Worm (Caenorhabditis elegans) whole organism, L4 larva: ENCODE data around the gene sahd-1.

Experiments
- D1046.2 ChIP-seq: fragments of 200-800 bp; sonication (Bioruptor generic); IDR thresholded peaks from 2 replicates; pipeline ENCODE4 v1.3.6; 2022; ENCODE audit warnings: missing genetic modification characterization, missing compliant biosample characterization
- F10B5.3 ChIP-seq: sonication (generic microtip); optimal IDR thresholded peaks from 2 replicates; lab custom pipeline; 2016; ENCODE audit warnings: mild to moderate bottlenecking, missing genetic modification characterization, missing compliant biosample characterization
- F26F4.8 ChIP-seq: fragments of 200-800 bp; sonication (Bioruptor generic); conservative IDR thresholded peaks from 2 replicates; pipeline ENCODE4 v1.3.6; 2022; ENCODE audit warnings: missing genetic modification characterization, missing compliant biosample characterization
- F49E8.2 ChIP-seq: sonication (generic microtip); optimal IDR thresholded peaks from 2 replicates; lab custom pipeline; 2016; ENCODE audit warnings: missing compliant biosample characterization, mild to moderate bottlenecking, missing genetic modification characterization, borderline replicate concordance
- T20F7.1 ChIP-seq: fragments of 200-800 bp; sonication (Bioruptor generic); optimal IDR thresholded peaks from 2 replicates; lab custom pipeline; 2018; ENCODE audit warnings: mild to moderate bottlenecking, missing genetic modification characterization, missing compliant biosample characterization
- ZK546.5 ChIP-seq, 2 experiments: sonication (generic microtip); optimal IDR thresholded peaks; 2 replicates each; lab custom pipeline; 2017; ENCODE audit warnings: missing biosample characterization in 2 of 2, missing genetic modification characterization in 2 of 2
- aha-1 ChIP-seq: fragments of 150-350 bp; peaks from one replicate; lab custom pipeline; 2014; ENCODE audit warnings: missing biosample characterization, missing genetic modification characterization
- ama-1 ChIP-seq: fragments of 150-350 bp; optimal IDR thresholded peaks from 2 replicates; lab custom pipeline; 2014; ENCODE audit warnings: inconsistent platforms, mixed read lengths
- attf-4 ChIP-seq: sonication (generic microtip); optimal IDR thresholded peaks from 3 replicates; lab custom pipeline; 2017; ENCODE audit warnings: missing biosample characterization, missing genetic modification characterization
- ceh-20 ChIP-seq: fragments of 200-800 bp; sonication (Bioruptor generic); IDR thresholded peaks from 2 replicates; pipeline ENCODE4 v1.3.6; 2022; ENCODE audit warnings: missing genetic modification reagents, missing genetic modification characterization, missing compliant biosample characterization
- daf-16 ChIP-seq, 3 experiments: sonication (generic microtip); optimal IDR thresholded peaks; 2 replicates each; lab custom pipeline; 2016 to 2017; ENCODE audit warnings: missing genetic modification characterization in 3 of 3, missing genetic modification reagents in 3 of 3, mild to moderate bottlenecking in 2 of 3, missing compliant biosample characterization in 2 of 3, missing biosample characterization in 1 of 3, moderate library complexity in 1 of 3
- dmd-6 ChIP-seq: fragments of 200-800 bp; sonication (Bioruptor generic); IDR thresholded peaks from 2 replicates; pipeline ENCODE4 v1.3.6; 2022; ENCODE audit warnings: missing genetic modification reagents, missing genetic modification characterization, missing compliant biosample characterization
- dpl-1 ChIP-seq: fragments of 150-350 bp; optimal IDR thresholded peaks from 2 replicates; lab custom pipeline; 2014; ENCODE audit warnings: missing biosample characterization, missing genetic modification reagents, missing genetic modification characterization
- dve-1 ChIP-seq: sonication (generic microtip); optimal IDR thresholded peaks from 2 replicates; lab custom pipeline; 2017; ENCODE audit warnings: antibody characterized with exemption, mild to moderate bottlenecking, missing genetic modification characterization, missing compliant biosample characterization; ENCODE audit not compliant: insufficient read depth
- egl-43 ChIP-seq: fragments of 200-800 bp; sonication (Bioruptor generic); IDR thresholded peaks from 2 replicates; pipeline ENCODE4 v1.3.6; 2022; ENCODE audit warnings: missing genetic modification reagents, missing genetic modification characterization, missing compliant biosample characterization
- hif-1 ChIP-seq, 2 experiments: sonication (generic microtip); optimal IDR thresholded peaks; 2 replicates each; lab custom pipeline; 2016 to 2017; ENCODE audit warnings: missing compliant biosample characterization in 2 of 2, missing genetic modification characterization in 2 of 2, missing genetic modification reagents in 2 of 2, missing genotype in 2 of 2, mild to moderate bottlenecking in 1 of 2
- hlh-11 ChIP-seq: fragments of 200-800 bp; sonication (Bioruptor generic); optimal IDR thresholded peaks from 2 replicates; lab custom pipeline; 2018; ENCODE audit warnings: mild to moderate bottlenecking, missing genetic modification characterization, missing compliant biosample characterization
- hlh-30 ChIP-seq: sonication (generic microtip); optimal IDR thresholded peaks from 2 replicates; lab custom pipeline; 2017; ENCODE audit warnings: antibody characterized with exemption, mild to moderate bottlenecking, missing genetic modification characterization, missing compliant biosample characterization; ENCODE audit not compliant: insufficient read depth
- hmg-1.1 ChIP-seq: fragments of 200-800 bp; sonication (Bioruptor generic); IDR thresholded peaks from 2 replicates; pipeline ENCODE4 v1.3.6; 2022; ENCODE audit warnings: missing genetic modification reagents, missing genetic modification characterization, missing compliant biosample characterization
- lin-29 ChIP-seq: fragments of 200-800 bp; sonication (Bioruptor generic); IDR thresholded peaks from 2 replicates; pipeline ENCODE4 v1.3.6; 2022; ENCODE audit warnings: missing genetic modification reagents, missing genetic modification characterization, missing compliant biosample characterization
- madf-9 ChIP-seq: fragments of 200-800 bp; sonication (Bioruptor generic); conservative IDR thresholded peaks from 2 replicates; pipeline ENCODE4 v1.3.6; 2022; ENCODE audit warnings: missing genetic modification reagents, missing genetic modification characterization, missing compliant biosample characterization
- mdl-1 ChIP-seq, 2 experiments: fragments of 150-350 bp in 1 of 2; sonication (generic microtip) in 1 of 2; optimal IDR thresholded peaks; 2 replicates each; lab custom pipeline; 2014 to 2017; ENCODE audit warnings: missing biosample characterization in 2 of 2, missing genetic modification characterization in 2 of 2
- mdt-29 ChIP-seq: fragments of 200-800 bp; sonication (Bioruptor generic); IDR thresholded peaks from 2 replicates; pipeline ENCODE4 v1.3.6; 2022; ENCODE audit warnings: missing genetic modification reagents, missing genetic modification characterization, missing compliant biosample characterization
- mep-1 ChIP-seq: fragments of 150-350 bp; sonication (generic microtip); optimal IDR thresholded peaks from 3 replicates; lab custom pipeline; 2014; ENCODE audit warnings: missing biosample characterization, missing genetic modification characterization
- mes-2 ChIP-seq: sonication (generic microtip); optimal IDR thresholded peaks from 2 replicates; lab custom pipeline; 2016; ENCODE audit warnings: missing genotype, mild to moderate bottlenecking, missing genetic modification characterization, missing compliant biosample characterization; ENCODE audit not compliant: poor library complexity, severe bottlenecking
- mxl-3 ChIP-seq: fragments of 200-800 bp; sonication (Bioruptor generic); optimal IDR thresholded peaks from 2 replicates; lab custom pipeline; 2018; ENCODE audit warnings: mild to moderate bottlenecking, missing genetic modification characterization, missing compliant biosample characterization
- nhr-102 ChIP-seq: sonication (generic microtip); optimal IDR thresholded peaks from 2 replicates; lab custom pipeline; 2016; ENCODE audit warnings: mild to moderate bottlenecking, missing genetic modification characterization, moderate library complexity, missing compliant biosample characterization
- nhr-25 ChIP-seq: sonication (generic microtip); optimal IDR thresholded peaks from 2 replicates; lab custom pipeline; 2017; ENCODE audit warnings: missing genetic modification characterization, mild to moderate bottlenecking, missing compliant biosample characterization, antibody characterized with exemption, moderate library complexity, borderline replicate concordance; ENCODE audit not compliant: insufficient read depth
- nhr-42 ChIP-seq: fragments of 200-800 bp; sonication (Bioruptor generic); IDR thresholded peaks from 2 replicates; pipeline ENCODE4 v1.3.6; 2022; ENCODE audit warnings: missing genetic modification characterization, missing compliant biosample characterization
- nhr-48 ChIP-seq: sonication (generic microtip); optimal IDR thresholded peaks from 2 replicates; lab custom pipeline; 2016; ENCODE audit warnings: mild to moderate bottlenecking, missing genetic modification characterization, missing compliant biosample characterization
- pha-4 ChIP-seq, 2 experiments: fragments of 150-350 bp in 1 of 2; fragments of 200-800 bp in 1 of 2; sonication (Bioruptor generic) in 1 of 2; IDR thresholded peaks in 1 of 2; optimal IDR thresholded peaks in 1 of 2; 2 replicates each; pipeline versions ENCODE4 v1.3.6 to Lab custom; 2014 to 2022; ENCODE audit warnings: missing genetic modification characterization in 2 of 2, missing genetic modification reagents in 2 of 2, missing biosample characterization in 1 of 2, missing compliant biosample characterization in 1 of 2
- rbr-2 ChIP-seq: sonication (generic microtip); optimal IDR thresholded peaks from 2 replicates; lab custom pipeline; 2016; ENCODE audit warnings: missing genotype, missing genetic modification characterization, missing compliant biosample characterization
- skn-1 ChIP-seq: fragments of 150-350 bp; optimal IDR thresholded peaks from 2 replicates; lab custom pipeline; 2014; ENCODE audit warnings: missing biosample characterization, missing genetic modification characterization
- snpc-4 ChIP-seq: fragments of 150-350 bp; optimal IDR thresholded peaks from 2 replicates; lab custom pipeline; 2014; ENCODE audit warnings: missing biosample characterization, missing genetic modification characterization
- unc-62 ChIP-seq, 3 experiments: fragments of 150-350 bp in 1 of 3; sonication (generic microtip); optimal IDR thresholded peaks in 2 of 3; peaks in 1 of 3; 1 replicate in 1 of 3; 2 replicates in 2 of 3; lab custom pipeline; 2014 to 2017; ENCODE audit warnings: missing biosample characterization in 3 of 3, missing genetic modification characterization in 3 of 3, missing genetic modification reagents in 3 of 3, missing genotype in 1 of 3
- vab-7 ChIP-seq: fragments of 200-800 bp; sonication (Bioruptor generic); IDR thresholded peaks from 2 replicates; pipeline ENCODE4 v1.3.6; 2022; ENCODE audit warnings: missing genetic modification reagents, missing genetic modification characterization, missing compliant biosample characterization
- zfp-2 ChIP-seq: sonication (generic microtip); optimal IDR thresholded peaks from 2 replicates; lab custom pipeline; 2016; ENCODE audit warnings: mild to moderate bottlenecking, missing genetic modification characterization, missing compliant biosample characterization
- zfp-3 ChIP-seq: fragments of 200-800 bp; sonication (Bioruptor generic); conservative IDR thresholded peaks from 2 replicates; pipeline ENCODE4 v1.3.6; 2022; ENCODE audit warnings: missing genetic modification reagents, missing genetic modification characterization, missing compliant biosample characterization
- ztf-11 ChIP-seq: fragments of 150-350 bp; optimal IDR thresholded peaks from 2 replicates; lab custom pipeline; 2014; ENCODE audit warnings: missing biosample characterization, missing genetic modification characterization
- ztf-7 ChIP-seq: fragments of 150-350 bp; optimal IDR thresholded peaks from 2 replicates; lab custom pipeline; 2014; ENCODE audit warnings: missing biosample characterization, missing genetic modification characterization

Gene sahd-1

ce11 chrII:5544145-5544515 lies 29.4 kb upstream of the sahd-1 start (continued):
- peak in 1 of 2 experiments; percentile 34 for TF ChIP-seq hif-1 (tag; optimal IDR thresholded peaks at IDR 0.05; lab: Kevin White, UChicago)
- no peak for TF ChIP-seq F10B5.3 (tag; lab: Kevin White, UChicago)
- TF ChIP-seq ZK546.5 (tag; optimal IDR thresholded peaks at IDR 0.05; lab: Kevin White, UChicago): no peak
- peak; percentile 57 for TF ChIP-seq dpl-1 (GFP tag; lab: Kevin White, UChicago)
- TF ChIP-seq mes-2: peak; percentile 81
- TF ChIP-seq hlh-11 (tag; lab: Kevin White, UChicago): peak; percentile 77
- peak; percentile 59; the same call in 1 of the 2 replicates for TF ChIP-seq D1046.2 (GFP tag; lab: Robert Waterston, UW)
- peak; percentile 99 for TF ChIP-seq ama-1
- no peak for TF ChIP-seq zfp-2 (tag; lab: Kevin White, UChicago)
- no peak for TF ChIP-seq skn-1
- TF ChIP-seq nhr-48 (tag; lab: Kevin White, UChicago): no peak
- peak in 1 of 2 experiments; percentile 45 for TF ChIP-seq mdl-1 (tag; optimal IDR thresholded peaks at IDR 0.05; lab: Kevin White, UChicago)
- TF ChIP-seq ztf-7: no peak
- no peak for TF ChIP-seq attf-4 (tag; lab: Kevin White, UChicago)
- TF ChIP-seq unc-62 (GFP tag; optimal IDR thresholded peaks at IDR 0.05 in 1 of 2; lab: Kevin White, UChicago): peak in 1 of 2 experiments; percentile 95
- no peak for TF ChIP-seq unc-62 (tag; optimal IDR thresholded peaks at IDR 0.05; lab: Kevin White, UChicago)
- peak; percentile 10 for TF ChIP-seq nhr-102 (tag; lab: Kevin White, UChicago)
- TF ChIP-seq hlh-30: peak; percentile 33
- TF ChIP-seq aha-1 (tag; lab: Kevin White, UChicago): peak; percentile 48
- no peak for TF ChIP-seq lin-29
- no peak for TF ChIP-seq F26F4.8
- no peak for TF ChIP-seq mxl-3
- peak in 1 of 2 experiments; percentile 76 for TF ChIP-seq daf-16 (GFP tag; optimal IDR thresholded peaks at IDR 0.05; lab: Kevin White, UChicago)
- TF ChIP-seq daf-16 (tag; optimal IDR thresholded peaks at IDR 0.05; lab: Kevin White, UChicago): peak; percentile 81
- TF ChIP-seq T20F7.1 (GFP tag; lab: Kevin White, UChicago): no peak
- TF ChIP-seq pha-4 (GFP tag; IDR thresholded peaks at IDR 0.05; lab: Robert Waterston, UW): peak; percentile 16; the same call in 1 of the 2 replicates
- no peak for TF ChIP-seq pha-4 (tag; optimal IDR thresholded peaks at IDR 0.05; lab: Kevin White, UChicago)
- TF ChIP-seq ztf-11: no peak
- peak; percentile 61 for TF ChIP-seq vab-7 (GFP tag; lab: Robert Waterston, UW)
- peak; percentile 65; the same call in 1 of the 2 replicates for TF ChIP-seq egl-43 (GFP tag; lab: Robert Waterston, UW)
- peak; percentile 80 for TF ChIP-seq dmd-6
- no peak for TF ChIP-seq zfp-3 (GFP tag; lab: Robert Waterston, UW)
- TF ChIP-seq F49E8.2 (tag; lab: Kevin White, UChicago): no peak
- peak; percentile 92 for TF ChIP-seq snpc-4 (tag; lab: Kevin White, UChicago)
- TF ChIP-seq hmg-1.1 (GFP tag; lab: Robert Waterston, UW): peak; percentile 8; the same call in 1 of the 2 replicates
- TF ChIP-seq rbr-2: no peak
- peak; percentile 76 for TF ChIP-seq mep-1 (tag; lab: Kevin White, UChicago)
- TF ChIP-seq nhr-42 (GFP tag; lab: Robert Waterston, UW): peak; percentile 86
- TF ChIP-seq mdt-29 (GFP tag; lab: Robert Waterston, UW): peak; percentile 97
- peak; percentile 46 for TF ChIP-seq ceh-20 (GFP tag; lab: Robert Waterston, UW)
- peak; percentile 96 for TF ChIP-seq dve-1 (tag; lab: Kevin White, UChicago)
- peak; percentile 63; the same call in 1 of the 2 replicates for TF ChIP-seq madf-9 (GFP tag; lab: Robert Waterston, UW)
- no peak for TF ChIP-seq nhr-25 (tag; lab: Kevin White, UChicago)
- TF ChIP-seq, all 104 proteins: peak for 43
